Fruit fly (Drosophila melanogaster) whole organism, adult: Measurements from ENCODE around the gene CG43138.

ENCODE experiments used
- CG11617 ChIP-seq: fragments of 200-800 bp; sonication (Bioruptor generic); optimal IDR thresholded peaks from 2 replicates; lab custom pipeline; 2017; ENCODE audit warnings: mild to moderate bottlenecking, missing biosample characterization, missing genetic modification reagents, missing genetic modification characterization
- CG12768 ChIP-seq: fragments of 200-800 bp; sonication (Bioruptor generic); optimal IDR thresholded peaks from 2 replicates; lab custom pipeline; 2017; ENCODE audit warnings: missing biosample characterization, missing genetic modification characterization, mild to moderate bottlenecking, moderate library complexity, missing genetic modification reagents
- CG14711 ChIP-seq: fragments of 200-800 bp; sonication (Bioruptor generic); optimal IDR thresholded peaks from 2 replicates; lab custom pipeline; 2018; ENCODE audit warnings: missing biosample characterization, mild to moderate bottlenecking, missing genetic modification characterization, moderate library complexity
- CG1620 ChIP-seq: fragments of 200-800 bp; sonication (Bioruptor generic); optimal IDR thresholded peaks from 2 replicates; lab custom pipeline; 2016; ENCODE audit warnings: missing biosample characterization, missing genetic modification characterization
- CG33017 ChIP-seq: fragments of 200-800 bp; sonication (Bioruptor generic); optimal IDR thresholded peaks from 2 replicates; lab custom pipeline; 2018; ENCODE audit warnings: missing biosample characterization, mild to moderate bottlenecking, missing genetic modification characterization, moderate library complexity
- CG5204 ChIP-seq: fragments of 200-800 bp; sonication (Bioruptor generic); optimal IDR thresholded peaks from 2 replicates; lab custom pipeline; 2016; ENCODE audit warnings: missing biosample characterization, missing genetic modification characterization
- CG7045 ChIP-seq: fragments of 200-800 bp; sonication (Bioruptor generic); optimal IDR thresholded peaks from 2 replicates; lab custom pipeline; 2017; ENCODE audit warnings: missing biosample characterization, mild to moderate bottlenecking, missing genetic modification characterization
- CG7101 ChIP-seq: fragments of 200-800 bp; sonication (Bioruptor generic); optimal IDR thresholded peaks from 2 replicates; lab custom pipeline; 2018; ENCODE audit warnings: missing biosample characterization, mild to moderate bottlenecking, missing genetic modification characterization, moderate library complexity
- Clk ChIP-seq: fragments of 200-800 bp; sonication (Bioruptor generic); optimal IDR thresholded peaks from 2 replicates; lab custom pipeline; 2017; ENCODE audit warnings: missing biosample characterization, missing genetic modification characterization
- Crg-1 ChIP-seq: fragments of 200-800 bp; sonication (Bioruptor generic); optimal IDR thresholded peaks from 2 replicates; lab custom pipeline; 2016; ENCODE audit warnings: missing biosample characterization, missing genetic modification characterization
- Hr96 ChIP-seq: fragments of 200-800 bp; sonication (Bioruptor generic); optimal IDR thresholded peaks from 2 replicates; lab custom pipeline; 2016; ENCODE audit warnings: missing biosample characterization, missing genetic modification characterization
- Mnt ChIP-seq: fragments of 200-800 bp; sonication (Bioruptor generic); optimal IDR thresholded peaks from 2 replicates; lab custom pipeline; 2016; ENCODE audit warnings: missing biosample characterization, mild to moderate bottlenecking, missing genetic modification characterization
- bab1 ChIP-seq: fragments of 200-800 bp; sonication (Bioruptor generic); optimal IDR thresholded peaks from 3 replicates; lab custom pipeline; 2019; ENCODE audit warnings: missing biosample characterization, mild to moderate bottlenecking, missing genetic modification characterization, moderate library complexity
- cic ChIP-seq: fragments of 200-800 bp; sonication (Bioruptor generic); optimal IDR thresholded peaks from 2 replicates; lab custom pipeline; 2017; ENCODE audit warnings: missing biosample characterization, mild to moderate bottlenecking, missing genetic modification characterization, moderate library complexity
- cnc ChIP-seq, 2 experiments: fragments of >200 bp; optimal IDR thresholded peaks; 2 replicates each; lab custom pipeline; 2017
- kay ChIP-seq: fragments of 200-800 bp; sonication (Bioruptor generic); peaks from one replicate; lab custom pipeline; 2016; ENCODE audit warnings: missing biosample characterization, missing genetic modification characterization, borderline replicate concordance
- ovo ChIP-seq: fragments of 200-800 bp; sonication (Bioruptor generic); optimal IDR thresholded peaks from 2 replicates; lab custom pipeline; 2016; ENCODE audit warnings: missing biosample characterization, missing genetic modification characterization
- pad ChIP-seq: fragments of 200-800 bp; sonication (Bioruptor generic); optimal IDR thresholded peaks from 3 replicates; lab custom pipeline; 2017; ENCODE audit warnings: missing biosample characterization, missing genetic modification characterization, mild to moderate bottlenecking, moderate library complexity, missing genetic modification reagents
- tj ChIP-seq: fragments of 200-800 bp; sonication (Bioruptor generic); optimal IDR thresholded peaks from 3 replicates; lab custom pipeline; 2017; ENCODE audit warnings: missing biosample characterization, mild to moderate bottlenecking, missing genetic modification characterization, moderate library complexity
- toe ChIP-seq: fragments of 200-800 bp; sonication (Bioruptor generic); optimal IDR thresholded peaks from 2 replicates; lab custom pipeline; 2016; ENCODE audit warnings: missing biosample characterization, missing genetic modification characterization

The CG43138 gene

dm6 chrX:7547892-7548291 lies 19.8 kb downstream of the CG43138 start, which contains the start of gene CG32719:
Gene CG32719, minus strand, starts transcription at chrX:7547992.
- no peak for TF ChIP-seq CG33017 (tag; lab: Kevin White, UChicago)
- TF ChIP-seq bab1 (GFP tag; lab: Kevin White, UChicago) = no peak
- no peak for TF ChIP-seq CG11617 (GFP tag; lab: Kevin White, UChicago)
- no peak for TF ChIP-seq CG7045 (GFP tag; lab: Kevin White, UChicago)
- TF ChIP-seq Crg-1 (GFP tag; lab: Kevin White, UChicago) = no peak
- TF ChIP-seq Mnt (GFP tag; lab: Kevin White, UChicago) = no peak
- no peak for TF ChIP-seq ovo (GFP tag; lab: Kevin White, UChicago)
- no peak for TF ChIP-seq kay (GFP tag; lab: Kevin White, UChicago)
- TF ChIP-seq CG1620 (GFP tag; lab: Kevin White, UChicago) = no peak
- TF ChIP-seq pad (GFP tag; lab: Kevin White, UChicago) = no peak
- no peak for TF ChIP-seq Hr96 (GFP tag; lab: Kevin White, UChicago)
- TF ChIP-seq tj (GFP tag; lab: Kevin White, UChicago) = no peak
- TF ChIP-seq CG12768 = no peak
- no peak for TF ChIP-seq toe (GFP tag; lab: Kevin White, UChicago)
- TF ChIP-seq CG7101 = no peak
- TF ChIP-seq CG14711 (tag; lab: Kevin White, UChicago) = no peak
- TF ChIP-seq CG5204 (GFP tag; lab: Kevin White, UChicago) = no peak
- TF ChIP-seq cic (GFP tag; lab: Kevin White, UChicago) = no peak
- TF ChIP-seq cnc (optimal IDR thresholded peaks at IDR 0.05; lab: Kevin White, UChicago) = no peak
- no peak for TF ChIP-seq Clk (GFP tag; lab: Kevin White, UChicago)

dm6 chrX:7550704-7551103 lies 22.6 kb downstream of the CG43138 start:
- no peak for TF ChIP-seq CG7101
- TF ChIP-seq toe (GFP tag; lab: Kevin White, UChicago) = no peak
- TF ChIP-seq cnc (optimal IDR thresholded peaks at IDR 0.05; lab: Kevin White, UChicago) = no peak
- TF ChIP-seq CG11617 (GFP tag; lab: Kevin White, UChicago) = no peak
- no peak for TF ChIP-seq CG5204 (GFP tag; lab: Kevin White, UChicago)
- TF ChIP-seq Mnt (GFP tag; lab: Kevin White, UChicago) = no peak
- no peak for TF ChIP-seq CG7045 (GFP tag; lab: Kevin White, UChicago)
- no peak for TF ChIP-seq bab1 (GFP tag; lab: Kevin White, UChicago)
- TF ChIP-seq ovo (GFP tag; lab: Kevin White, UChicago) = no peak
- no peak for TF ChIP-seq pad (GFP tag; lab: Kevin White, UChicago)
- TF ChIP-seq tj (GFP tag; lab: Kevin White, UChicago) = no peak
- TF ChIP-seq Hr96 (GFP tag; lab: Kevin White, UChicago) = no peak
- TF ChIP-seq Clk (GFP tag; lab: Kevin White, UChicago) = no peak
- TF ChIP-seq Crg-1 (GFP tag; lab: Kevin White, UChicago) = no peak
- no peak for TF ChIP-seq CG1620 (GFP tag; lab: Kevin White, UChicago)
- no peak for TF ChIP-seq kay (GFP tag; lab: Kevin White, UChicago)
- no peak for TF ChIP-seq CG14711 (tag; lab: Kevin White, UChicago)

dm6 chrX:7552109-7552508 lies 24.0 kb downstream of the CG43138 start:
- TF ChIP-seq CG5204 (GFP tag; lab: Kevin White, UChicago) (no peak), kay (GFP tag; lab: Kevin White, UChicago) (no peak), CG1620 (GFP tag; lab: Kevin White, UChicago) (no peak), CG12768 (no peak), bab1 (GFP tag; lab: Kevin White, UChicago) (no peak), pad (GFP tag; lab: Kevin White, UChicago) (no peak), CG7101 (no peak), Hr96 (GFP tag; lab: Kevin White, UChicago) (no peak), cic (GFP tag; lab: Kevin White, UChicago) (no peak), CG7045 (GFP tag; lab: Kevin White, UChicago) (no peak)

dm6 chrX:7553446-7553845 lies 25.3 kb downstream of the CG43138 start:
- TF ChIP-seq CG11617 (GFP tag; lab: Kevin White, UChicago) (no peak), CG7045 (GFP tag; lab: Kevin White, UChicago) (no peak), toe (GFP tag; lab: Kevin White, UChicago) (no peak), CG14711 (tag; lab: Kevin White, UChicago) (no peak), tj (GFP tag; lab: Kevin White, UChicago) (no peak), CG5204 (GFP tag; lab: Kevin White, UChicago) (no peak), pad (GFP tag; lab: Kevin White, UChicago) (no peak), Hr96 (GFP tag; lab: Kevin White, UChicago) (no peak), ovo (GFP tag; lab: Kevin White, UChicago) (no peak), Crg-1 (GFP tag; lab: Kevin White, UChicago) (no peak), CG1620 (GFP tag; lab: Kevin White, UChicago) (no peak), cic (GFP tag; lab: Kevin White, UChicago) (no peak), kay (GFP tag; lab: Kevin White, UChicago) (no peak), CG12768 (no peak), cnc (optimal IDR thresholded peaks at IDR 0.05; lab: Kevin White, UChicago) (no peak), CG7101 (no peak), Clk (GFP tag; lab: Kevin White, UChicago) (no peak), Mnt (GFP tag; lab: Kevin White, UChicago) (no peak), CG33017 (tag; lab: Kevin White, UChicago) (no peak), bab1 (GFP tag; lab: Kevin White, UChicago) (no peak)

- TF ChIP-seq CG5204 (GFP tag; lab: Kevin White, UChicago) = no peak
- TF ChIP-seq tj (GFP tag; lab: Kevin White, UChicago) = no peak
- no peak for TF ChIP-seq cic (GFP tag; lab: Kevin White, UChicago)
- no peak for TF ChIP-seq CG14711 (tag; lab: Kevin White, UChicago)
- TF ChIP-seq CG12768 = no peak
- TF ChIP-seq ovo (GFP tag; lab: Kevin White, UChicago) = no peak
- no peak for TF ChIP-seq CG1620 (GFP tag; lab: Kevin White, UChicago)
- no peak for TF ChIP-seq cnc (optimal IDR thresholded peaks at IDR 0.05; lab: Kevin White, UChicago)
- TF ChIP-seq CG33017 (tag; lab: Kevin White, UChicago) = no peak
- TF ChIP-seq kay (GFP tag; lab: Kevin White, UChicago) = no peak
- no peak for TF ChIP-seq toe (GFP tag; lab: Kevin White, UChicago)
- no peak for TF ChIP-seq bab1 (GFP tag; lab: Kevin White, UChicago)
- no peak for TF ChIP-seq Hr96 (GFP tag; lab: Kevin White, UChicago)
- no peak for TF ChIP-seq Mnt (GFP tag; lab: Kevin White, UChicago)
- TF ChIP-seq CG7101 = no peak
- TF ChIP-seq Clk (GFP tag; lab: Kevin White, UChicago) = no peak
- TF ChIP-seq CG11617 (GFP tag; lab: Kevin White, UChicago) = no peak
- TF ChIP-seq CG7045 (GFP tag; lab: Kevin White, UChicago) = no peak
Measured at dm6 chrX:7556270-7556669, 28.2 kb downstream of the CG43138 start.
